Worm (Caenorhabditis elegans) whole organism, mixed stage, embryonic: Measurements from ENCODE around the gene tag-180.

Experiments used
- ceh-83 ChIP-seq: fragments of 200-800 bp; sonication (Bioruptor generic); optimal IDR thresholded peaks from 2 replicates; lab custom pipeline; 2018; ENCODE audit warnings: mild to moderate bottlenecking, missing genetic modification characterization, missing compliant biosample characterization
- lin-13 ChIP-seq: fragments of 150-350 bp; optimal IDR thresholded peaks from 2 replicates; lab custom pipeline; 2014; ENCODE audit warnings: missing biosample characterization, missing genetic modification characterization
- mls-2 ChIP-seq: sonication (generic microtip); optimal IDR thresholded peaks from 2 replicates; lab custom pipeline; 2016; ENCODE audit warnings: mild to moderate bottlenecking, missing genetic modification characterization, moderate library complexity, missing compliant biosample characterization
- nhr-237 ChIP-seq: fragments of 150-350 bp; optimal IDR thresholded peaks from 2 replicates; lab custom pipeline; 2014; ENCODE audit warnings: missing biosample characterization, missing genetic modification characterization
- nhr-28 ChIP-seq: fragments of 150-350 bp; optimal IDR thresholded peaks from 2 replicates; lab custom pipeline; 2014; ENCODE audit warnings: missing biosample characterization, missing genetic modification characterization
- snpc-4 ChIP-seq: fragments of 150-350 bp; optimal IDR thresholded peaks from 2 replicates; lab custom pipeline; 2014; ENCODE audit warnings: missing biosample characterization, missing genetic modification characterization
- unc-120 ChIP-seq: sonication (generic microtip); optimal IDR thresholded peaks from 2 replicates; lab custom pipeline; 2017; ENCODE audit warnings: missing genetic modification characterization, missing compliant biosample characterization; ENCODE audit not compliant: poor library complexity, severe bottlenecking
- ztf-11 ChIP-seq: fragments of 150-350 bp; optimal IDR thresholded peaks from 2 replicates; lab custom pipeline; 2014; ENCODE audit warnings: missing biosample characterization, missing genetic modification characterization

DNA sequence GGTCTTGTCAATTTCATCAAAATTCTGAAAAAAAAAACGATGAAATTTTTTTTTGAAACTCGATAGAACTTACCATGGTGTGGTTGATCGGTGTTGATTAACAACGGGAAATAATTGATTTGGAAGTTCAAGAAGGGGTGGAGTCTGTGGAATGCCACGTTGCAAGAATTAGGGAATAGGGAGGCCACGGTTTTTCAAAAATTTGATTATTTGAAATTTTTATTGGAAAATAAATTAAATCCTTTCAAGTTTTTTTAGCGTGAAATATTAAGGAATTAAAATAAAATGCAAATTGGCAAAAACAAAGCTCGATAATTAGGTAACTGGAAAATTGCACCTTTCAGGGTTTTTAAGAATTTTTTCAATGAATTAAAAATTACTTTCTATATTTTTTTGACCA lies 10.3 kb upstream of the tag-180 start, which contains the start of gene rmd-3:
- TF ChIP-seq ceh-83 (GFP tag; lab: Kevin White, UChicago) (no peak), unc-120 (tag; lab: Kevin White, UChicago) (no peak), nhr-28 (no peak), mls-2 (tag; lab: Kevin White, UChicago) (no peak), snpc-4 (tag; lab: Kevin White, UChicago) (no peak), nhr-237 (no peak), lin-13 (tag; lab: Kevin White, UChicago) (no peak), ztf-11 (tag; lab: Kevin White, UChicago) (no peak)
